Worm (Caenorhabditis elegans): ENCODE results near the gene aos-1.

aos-1 gene

DNA sequence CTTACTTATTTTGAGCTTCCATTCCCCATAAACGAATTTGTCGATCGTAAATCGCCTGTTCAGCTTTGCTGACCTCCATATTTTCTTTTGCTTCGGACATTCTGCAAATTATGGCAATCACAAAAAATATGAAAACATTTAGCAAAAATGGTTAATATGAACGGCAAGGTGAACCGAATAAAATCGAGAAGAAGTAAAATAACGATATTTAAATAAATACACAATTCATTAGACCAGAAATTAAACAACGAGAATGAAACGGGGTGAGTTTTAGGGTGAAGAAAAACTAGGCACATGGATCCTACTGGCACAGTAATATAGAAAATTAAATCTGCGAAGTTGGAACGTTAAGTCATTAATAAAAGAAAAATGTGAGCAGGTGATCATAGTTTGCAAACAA is at the start of gene aos-1:
aos-1 (minus strand) TSS at position 101 of the 400 bp plus-strand sequence.
- TF ChIP-seq nhr-12 (tag; optimal IDR thresholded peaks at IDR 0.05) (no peak), pag-3 (tag; optimal IDR thresholded peaks at IDR 0.05; ENCODE audit: borderline replicate concordance, insufficient read depth) (no peak), vab-15 (tag; optimal IDR thresholded peaks at IDR 0.05) (no peak), C04F5.9 (tag; optimal IDR thresholded peaks at IDR 0.05) (no peak), hlh-4 (tag; optimal IDR thresholded peaks at IDR 0.05) (no peak), nhr-84 (tag; optimal IDR thresholded peaks at IDR 0.05) (no peak), snu-23 (GFP tag; optimal IDR thresholded peaks at IDR 0.05) (no peak), lin-15B (tag; optimal IDR thresholded peaks at IDR 0.05) (no peak), fkh-10 (GFP tag; optimal IDR thresholded peaks at IDR 0.05) (no peak)

DNA sequence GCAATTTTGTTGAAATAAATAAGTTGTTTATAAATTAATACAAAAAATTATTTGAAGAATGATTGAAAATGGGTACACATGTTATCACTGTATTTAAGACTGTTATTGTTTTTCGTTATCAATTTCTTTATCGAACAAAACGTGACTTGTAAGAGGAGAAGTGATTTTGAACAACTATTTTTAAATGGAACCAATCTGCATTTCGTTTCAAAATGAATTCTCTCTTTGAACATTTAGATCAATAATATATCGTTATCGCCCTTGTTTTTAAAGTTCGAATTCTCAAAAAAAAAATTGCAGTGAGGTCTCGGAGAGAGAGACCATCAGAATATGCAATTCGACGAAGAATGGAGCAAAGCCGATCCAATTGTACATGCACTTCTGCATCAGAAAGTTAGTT is 49.1 kb upstream of the aos-1 start, which contains the start of gene cul-5:
cul-5 (plus strand) TSS at position 301 of the 400 bp plus-strand sequence.
- TF ChIP-seq elt-2 (tag; optimal IDR thresholded peaks at IDR 0.05) (peak; percentile 41), lin-14 (GFP tag; optimal IDR thresholded peaks at IDR 0.05) (no peak), hlh-4 (tag; optimal IDR thresholded peaks at IDR 0.05) (no peak)

DNA sequence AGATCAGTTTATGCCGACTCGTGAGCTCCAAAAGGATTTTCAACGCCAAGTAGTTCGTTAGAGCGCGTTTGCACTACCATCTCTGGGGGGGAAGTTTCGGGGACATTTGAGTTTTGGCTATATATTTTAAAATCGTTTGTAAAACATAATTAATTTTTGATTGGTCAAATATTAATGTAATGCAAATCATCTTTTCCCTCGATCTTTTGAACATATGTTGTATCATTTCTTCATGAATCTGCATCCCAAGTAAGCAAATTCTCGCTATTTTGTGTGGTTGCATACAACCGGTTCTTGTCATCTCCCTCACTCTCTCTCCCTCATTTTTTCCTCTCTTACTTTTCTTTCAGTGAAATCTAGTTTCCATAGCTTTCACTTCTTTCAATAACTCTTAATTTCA is 48.1 kb upstream of the aos-1 start:
- TF ChIP-seq elt-3 (tag; optimal IDR thresholded peaks at IDR 0.05) (no peak), nhr-47 (tag; optimal IDR thresholded peaks at IDR 0.05) (peak; percentile 85), lin-15B (tag; optimal IDR thresholded peaks at IDR 0.05) (peak; percentile 41), nhr-77 (tag; optimal IDR thresholded peaks at IDR 0.05) (peak; percentile 70), sox-4 (tag; optimal IDR thresholded peaks at IDR 0.05) (peak; percentile 41), lin-39 (tag; optimal IDR thresholded peaks at IDR 0.05) (no peak), nhr-90 (tag; optimal IDR thresholded peaks at IDR 0.05; ENCODE audit: poor library complexity) (peak; percentile 80), rnt-1 (tag; optimal IDR thresholded peaks at IDR 0.05) (peak; percentile 29), mef-2 (tag; optimal IDR thresholded peaks at IDR 0.05) (no peak), ets-5 (GFP tag; IDR thresholded peaks at IDR 0.05) (no peak), ceh-90 (tag; optimal IDR thresholded peaks at IDR 0.05) (peak; percentile 35), efl-3 (GFP tag; optimal IDR thresholded peaks at IDR 0.05) (no peak), pax-3 (tag; optimal IDR thresholded peaks at IDR 0.05) (peak; percentile 78), nhr-11 (tag; optimal IDR thresholded peaks at IDR 0.05) (no peak), mab-9 (GFP tag; IDR thresholded peaks at IDR 0.05) (peak; percentile 34; the same call in 1 of the 2 replicates), unc-98 (GFP tag; IDR thresholded peaks at IDR 0.05) (no peak), Y116A8C.19 (tag; optimal IDR thresholded peaks at IDR 0.05; ENCODE audit: borderline replicate concordance) (no peak), lin-35 (GFP tag; optimal IDR thresholded peaks at IDR 0.05) (peak; percentile 50 to 76), lin-14 (GFP tag; optimal IDR thresholded peaks at IDR 0.05) (peak; percentile 85), nhr-76 (tag; optimal IDR thresholded peaks at IDR 0.05) (no peak), hpl-2 (GFP tag; optimal IDR thresholded peaks at IDR 0.05) (no peak), snu-23 (GFP tag; optimal IDR thresholded peaks at IDR 0.05) (peak; percentile 81), aha-1 (tag; optimal IDR thresholded peaks at IDR 0.05) (no peak), nhr-19 (GFP tag; conservative IDR thresholded peaks at IDR 0.05) (peak; percentile 77), pag-3 (tag; optimal IDR thresholded peaks at IDR 0.05; ENCODE audit: borderline replicate concordance, insufficient read depth) (peak; percentile 41), hlh-4 (tag; optimal IDR thresholded peaks at IDR 0.05) (peak; percentile 24), aly-2 (tag; optimal IDR thresholded peaks at IDR 0.05) (no peak), ama-1 (optimal IDR thresholded peaks at IDR 0.05) (no peak), xbp-1 (tag; optimal IDR thresholded peaks at IDR 0.05) (peak; percentile 79), nhr-71 (tag; optimal IDR thresholded peaks at IDR 0.05) (peak; percentile 84), fkh-10 (GFP tag; optimal IDR thresholded peaks at IDR 0.05) (no peak), egl-27 (tag; optimal IDR thresholded peaks at IDR 0.05) (no peak), vab-15 (tag; optimal IDR thresholded peaks at IDR 0.05) (peak; percentile 62), skn-1 (tag; optimal IDR thresholded peaks at IDR 0.05) (peak; percentile 34), lin-13 (GFP tag; optimal IDR thresholded peaks at IDR 0.05) (peak; percentile 40), unc-130 (tag; optimal IDR thresholded peaks at IDR 0.05) (peak; percentile 39), C34B4.2 (tag; optimal IDR thresholded peaks at IDR 0.05) (no peak), dsc-1 (tag; optimal IDR thresholded peaks at IDR 0.05) (peak; percentile 73), grh-1 (GFP tag; IDR thresholded peaks at IDR 0.05) (peak; percentile 91), sup-37 (GFP tag; optimal IDR thresholded peaks at IDR 0.05) (peak; percentile 15), F16B12.6 (tag; optimal IDR thresholded peaks at IDR 0.05) (no peak), fkh-4 (tag; optimal IDR thresholded peaks at IDR 0.05; ENCODE audit: borderline replicate concordance) (peak; percentile 34), nhr-20 (tag; optimal IDR thresholded peaks at IDR 0.05) (peak; percentile 85), nhr-84 (tag; optimal IDR thresholded peaks at IDR 0.05) (no peak)

Measured in whole organism, L1 larva.